Worm (Caenorhabditis elegans) whole organism, late embryonic: ENCODE data around the gene rcq-5.

Source experiments
- Y22D7AL.16 ChIP-seq: sonication (generic microtip); optimal IDR thresholded peaks from 2 replicates; lab custom pipeline; 2016; ENCODE audit warnings: missing genetic modification characterization, missing compliant biosample characterization
- dmd-4 ChIP-seq: sonication (generic microtip); optimal IDR thresholded peaks from 2 replicates; lab custom pipeline; 2016; ENCODE audit warnings: borderline replicate concordance, missing genetic modification characterization, missing compliant biosample characterization
- fax-1 ChIP-seq: sonication (generic microtip); optimal IDR thresholded peaks from 2 replicates; lab custom pipeline; 2016; ENCODE audit warnings: missing genotype, missing genetic modification characterization, missing compliant biosample characterization
- mec-3 ChIP-seq: sonication (generic microtip); optimal IDR thresholded peaks from 2 replicates; lab custom pipeline; 2016; ENCODE audit warnings: borderline replicate concordance, missing genetic modification characterization, missing compliant biosample characterization
- odd-2 ChIP-seq: sonication (generic microtip); optimal IDR thresholded peaks from 2 replicates; lab custom pipeline; 2017; ENCODE audit warnings: antibody characterized with exemption, mild to moderate bottlenecking, missing genetic modification characterization, missing compliant biosample characterization
- pqm-1 ChIP-seq: sonication (generic microtip); optimal IDR thresholded peaks from 2 replicates; lab custom pipeline; 2016; ENCODE audit warnings: missing genetic modification characterization, missing compliant biosample characterization
- unc-86 ChIP-seq: sonication (generic microtip); optimal IDR thresholded peaks from 2 replicates; lab custom pipeline; 2016; ENCODE audit warnings: missing genetic modification characterization, missing compliant biosample characterization
- zip-5 ChIP-seq: sonication (generic microtip); optimal IDR thresholded peaks from 2 replicates; lab custom pipeline; 2016; ENCODE audit warnings: missing genetic modification characterization, missing compliant biosample characterization

ce11 chrIII:4086536-4086935 lies 28.8 kb upstream of the rcq-5 start, which contains the start of gene kin-19:
- TF ChIP-seq dmd-4 (tag; lab: Kevin White, UChicago), result no peak
- TF ChIP-seq fax-1, result no peak
- TF ChIP-seq mec-3 (tag; lab: Kevin White, UChicago), result no peak
- TF ChIP-seq pqm-1 (tag; lab: Kevin White, UChicago), result no peak
- no peak for TF ChIP-seq zip-5
- TF ChIP-seq Y22D7AL.16 (tag; lab: Kevin White, UChicago), result no peak
- no peak for TF ChIP-seq odd-2
- no peak for TF ChIP-seq unc-86 (tag; lab: Kevin White, UChicago)
